Fruit fly (Drosophila melanogaster) whole organism, embryonic: ENCODE data around the gene CG34057.

Experiments used
- Adf1 ChIP-seq: fragments of 200-800 bp; sonication (Bioruptor generic); IDR thresholded peaks from 2 replicates; pipeline ENCODE4 v1.3.6; 2022; ENCODE audit warnings: missing biosample characterization, missing genetic modification characterization
- Atf-2 ChIP-seq: fragments of 200-800 bp; sonication (Bioruptor generic); optimal IDR thresholded peaks from 2 replicates; lab custom pipeline; 2016; ENCODE audit warnings: missing biosample characterization, missing genetic modification characterization
- B-H1 ChIP-seq: fragments of 200-800 bp; sonication (Bioruptor generic); IDR thresholded peaks from 3 replicates; pipeline ENCODE4 v1.3.6; 2022; ENCODE audit warnings: missing biosample characterization, missing genetic modification characterization
- CG11093 ChIP-seq: fragments of 200-800 bp; sonication (Bioruptor generic); IDR thresholded peaks from 3 replicates; pipeline ENCODE4 v1.3.6; 2022; ENCODE audit warnings: missing biosample characterization, missing genetic modification characterization
- CG11398 ChIP-seq: fragments of 200-800 bp; sonication (Bioruptor generic); optimal IDR thresholded peaks from 2 replicates; lab custom pipeline; 2016; ENCODE audit warnings: missing biosample characterization, missing genetic modification characterization
- CG12299 ChIP-seq: fragments of 200-800 bp; sonication (Bioruptor generic); optimal IDR thresholded peaks from 2 replicates; lab custom pipeline; 2018; ENCODE audit warnings: missing biosample characterization, mild to moderate bottlenecking, missing genetic modification characterization
- CG12391 ChIP-seq: fragments of 200-800 bp; sonication (Bioruptor generic); optimal IDR thresholded peaks from 3 replicates; lab custom pipeline; 2018; ENCODE audit warnings: missing biosample characterization, mild to moderate bottlenecking, missing genetic modification characterization, moderate library complexity
- CG17568 ChIP-seq: fragments of 200-800 bp; sonication (Bioruptor generic); optimal IDR thresholded peaks from 2 replicates; lab custom pipeline; 2018; ENCODE audit warnings: missing biosample characterization, mild to moderate bottlenecking, missing genetic modification characterization, moderate library complexity
- CG17612 ChIP-seq: fragments of 200-800 bp; sonication (Bioruptor generic); IDR thresholded peaks from 2 replicates; pipeline ENCODE4 v1.3.6; 2022; ENCODE audit warnings: missing biosample characterization, missing genetic modification characterization
- CG17912 ChIP-seq: fragments of 200-800 bp; sonication (Bioruptor generic); optimal IDR thresholded peaks from 2 replicates; lab custom pipeline; 2018; ENCODE audit warnings: missing biosample characterization, mild to moderate bottlenecking, missing genetic modification characterization
- CG30431 ChIP-seq: fragments of 200-800 bp; sonication (Bioruptor generic); optimal IDR thresholded peaks from 2 replicates; lab custom pipeline; 2017; ENCODE audit warnings: missing biosample characterization, missing genetic modification characterization
- CG32772 ChIP-seq: fragments of 200-800 bp; sonication (Bioruptor generic); IDR thresholded peaks from 2 replicates; pipeline ENCODE4 v1.3.6; 2022; ENCODE audit warnings: missing biosample characterization, missing genetic modification characterization
- CG33213 ChIP-seq: fragments of 200-800 bp; sonication (Bioruptor generic); optimal IDR thresholded peaks from 3 replicates; lab custom pipeline; 2016; ENCODE audit warnings: missing biosample characterization, missing genetic modification characterization
- CG3407 ChIP-seq: fragments of 200-800 bp; sonication (Bioruptor generic); optimal IDR thresholded peaks from 2 replicates; lab custom pipeline; 2018; ENCODE audit warnings: missing biosample characterization, mild to moderate bottlenecking, missing genetic modification characterization
- CG34376 ChIP-seq: fragments of 200-800 bp; sonication (Bioruptor generic); optimal IDR thresholded peaks from 2 replicates; lab custom pipeline; 2018; ENCODE audit warnings: missing biosample characterization, mild to moderate bottlenecking, missing genetic modification characterization
- CG34422 ChIP-seq: fragments of 200-800 bp; sonication (Bioruptor generic); IDR thresholded peaks from 3 replicates; pipeline ENCODE4 v1.3.6; 2022; ENCODE audit warnings: missing biosample characterization, missing genetic modification characterization
- CG4404 ChIP-seq: fragments of 200-800 bp; sonication (Bioruptor generic); IDR thresholded peaks from 2 replicates; pipeline ENCODE4 v1.3.6; 2022; ENCODE audit warnings: missing biosample characterization, missing genetic modification characterization
- CG5245 ChIP-seq: fragments of 200-800 bp; sonication (Bioruptor generic); optimal IDR thresholded peaks from 3 replicates; lab custom pipeline; 2016; ENCODE audit warnings: missing biosample characterization, missing genetic modification characterization
- CG6272 ChIP-seq: fragments of 200-800 bp; sonication (Bioruptor generic); IDR thresholded peaks from 2 replicates; pipeline ENCODE4 v1.3.6; 2022; ENCODE audit warnings: missing biosample characterization, missing genetic modification characterization
- CG7372 ChIP-seq: fragments of 200-800 bp; sonication (Bioruptor generic); IDR thresholded peaks from 2 replicates; pipeline ENCODE4 v1.3.6; 2022; ENCODE audit warnings: missing biosample characterization, missing genetic modification characterization
- CG7745 ChIP-seq: fragments of 200-800 bp; sonication (Bioruptor generic); optimal IDR thresholded peaks from 2 replicates; lab custom pipeline; 2018; ENCODE audit warnings: missing biosample characterization, mild to moderate bottlenecking, missing genetic modification characterization, moderate library complexity
- CG8359 ChIP-seq: fragments of 200-800 bp; sonication (Bioruptor generic); optimal IDR thresholded peaks from 2 replicates; lab custom pipeline; 2017; ENCODE audit warnings: missing biosample characterization, mild to moderate bottlenecking, missing genetic modification characterization, borderline replicate concordance
- Camta ChIP-seq: fragments of 200-800 bp; sonication (Bioruptor generic); optimal IDR thresholded peaks from 2 replicates; lab custom pipeline; 2016; ENCODE audit warnings: missing biosample characterization, missing genetic modification characterization
- Chrac-16 ChIP-seq: fragments of 200-800 bp; sonication (Bioruptor generic); optimal IDR thresholded peaks from 3 replicates; lab custom pipeline; 2016; ENCODE audit warnings: missing biosample characterization, missing genetic modification characterization
- Deaf1 ChIP-seq: fragments of 200-800 bp; optimal IDR thresholded peaks from 3 replicates; lab custom pipeline; 2019; ENCODE audit warnings: missing biosample characterization, mild to moderate bottlenecking, missing genetic modification characterization, moderate library complexity
- Drgx ChIP-seq: fragments of 200-800 bp; sonication (Bioruptor generic); IDR thresholded peaks from 2 replicates; pipeline ENCODE4 v1.3.6; 2022; ENCODE audit warnings: missing biosample characterization, missing genetic modification characterization
- ERR ChIP-seq: fragments of 200-800 bp; sonication (Bioruptor generic); optimal IDR thresholded peaks from 2 replicates; lab custom pipeline; 2016; ENCODE audit warnings: missing biosample characterization, missing genetic modification characterization
- Elba2 ChIP-seq: fragments of 200-800 bp; sonication (Bioruptor generic); optimal IDR thresholded peaks from 3 replicates; lab custom pipeline; 2016; ENCODE audit warnings: missing biosample characterization, missing genetic modification characterization
- HLH3B ChIP-seq: fragments of 200-800 bp; sonication (Bioruptor generic); IDR thresholded peaks from 2 replicates; pipeline ENCODE4 v1.3.6; 2022; ENCODE audit warnings: missing biosample characterization, missing genetic modification characterization
- NC2α ChIP-seq: fragments of 200-800 bp; sonication (Bioruptor generic); optimal IDR thresholded peaks from 2 replicates; lab custom pipeline; 2016; ENCODE audit warnings: missing biosample characterization, missing genetic modification characterization
- Nf-YC ChIP-seq: fragments of 200-800 bp; optimal IDR thresholded peaks from 3 replicates; lab custom pipeline; 2019; ENCODE audit warnings: missing biosample characterization, mild to moderate bottlenecking, missing genetic modification characterization, moderate library complexity
- Opbp ChIP-seq: fragments of 200-800 bp; sonication (Bioruptor generic); IDR thresholded peaks from 3 replicates; pipeline ENCODE4 v1.3.6; 2022; ENCODE audit warnings: missing biosample characterization, missing genetic modification characterization; ENCODE audit not compliant: partially characterized antibody
- Spps ChIP-seq: fragments of 200-800 bp; sonication (Bioruptor generic); optimal IDR thresholded peaks from 2 replicates; lab custom pipeline; 2018; ENCODE audit warnings: missing biosample characterization, mild to moderate bottlenecking, missing genetic modification characterization
- TFAM ChIP-seq: fragments of 200-800 bp; sonication (Bioruptor generic); optimal IDR thresholded peaks from 2 replicates; lab custom pipeline; 2017; ENCODE audit warnings: missing biosample characterization, missing genetic modification characterization, inconsistent platforms
- Trl ChIP-seq, 3 experiments: fragments of >200 bp in 2 of 3; fragments of 200-800 bp in 1 of 3; sonication (Bioruptor generic) in 1 of 3; optimal IDR thresholded peaks; 2 replicates in 1 of 3; 3 replicates in 2 of 3; lab custom pipeline; 2016 to 2017; ENCODE audit warnings: missing biosample characterization in 1 of 3, missing genetic modification characterization in 1 of 3
- bbx ChIP-seq: fragments of 200-800 bp; sonication (Bioruptor generic); IDR thresholded peaks from 2 replicates; pipeline ENCODE4 v1.3.6; 2022; ENCODE audit warnings: missing biosample characterization, missing genetic modification characterization; ENCODE audit not compliant: partially characterized antibody
- chif ChIP-seq, 2 experiments: fragments of 200-800 bp; sonication (Bioruptor generic); optimal IDR thresholded peaks; 3 replicates each; lab custom pipeline; 2016; ENCODE audit warnings: missing biosample characterization in 2 of 2, missing genetic modification characterization in 2 of 2
- danr ChIP-seq: fragments of 200-800 bp; sonication (Bioruptor generic); IDR thresholded peaks from 2 replicates; pipeline ENCODE4 v1.3.6; 2022; ENCODE audit warnings: missing biosample characterization, missing genetic modification characterization
- disco-r ChIP-seq: fragments of 200-800 bp; sonication (Bioruptor generic); optimal IDR thresholded peaks from 2 replicates; lab custom pipeline; 2016; ENCODE audit warnings: missing biosample characterization, missing genetic modification characterization
- dysf ChIP-seq: fragments of 200-800 bp; sonication (Bioruptor generic); IDR thresholded peaks from 3 replicates; pipeline ENCODE4 v1.3.6; 2022; ENCODE audit warnings: missing biosample characterization, missing genetic modification characterization
- exex ChIP-seq: fragments of 200-800 bp; sonication (Bioruptor generic); optimal IDR thresholded peaks from 4 replicates; lab custom pipeline; 2018; ENCODE audit warnings: missing biosample characterization, mild to moderate bottlenecking, missing genetic modification characterization, moderate library complexity
- fd64A ChIP-seq: fragments of 200-800 bp; sonication (Bioruptor generic); optimal IDR thresholded peaks from 3 replicates; lab custom pipeline; 2018; ENCODE audit warnings: missing biosample characterization, mild to moderate bottlenecking, missing genetic modification characterization
- hth ChIP-seq: fragments of >200 bp; optimal IDR thresholded peaks from 2 replicates; lab custom pipeline; 2017; ENCODE audit warnings: inconsistent platforms
- klu ChIP-seq: fragments of 200-800 bp; sonication (Bioruptor generic); IDR thresholded peaks from 2 replicates; pipeline ENCODE4 v1.3.6; 2022; ENCODE audit warnings: missing biosample characterization, missing genetic modification characterization
- kni ChIP-seq: fragments of 200-800 bp; sonication (Bioruptor generic); optimal IDR thresholded peaks from 3 replicates; lab custom pipeline; 2017; ENCODE audit warnings: mild to moderate bottlenecking, missing biosample characterization, missing genetic modification reagents, missing genetic modification characterization
- nmo ChIP-seq: fragments of 200-800 bp; sonication (Bioruptor generic); optimal IDR thresholded peaks from 2 replicates; lab custom pipeline; 2018; ENCODE audit warnings: missing biosample characterization, mild to moderate bottlenecking, missing genetic modification characterization, moderate library complexity
- nom ChIP-seq: fragments of 200-800 bp; sonication (Bioruptor generic); optimal IDR thresholded peaks from 2 replicates; lab custom pipeline; 2017; ENCODE audit warnings: missing biosample characterization, missing genetic modification characterization, mild to moderate bottlenecking, moderate library complexity, missing genetic modification reagents
- otp ChIP-seq: fragments of 200-800 bp; sonication (Bioruptor generic); IDR thresholded peaks from 3 replicates; pipeline ENCODE4, ENCODE4 v1.3.6; 2022; ENCODE audit warnings: missing biosample characterization, missing genetic modification characterization
- phol ChIP-seq: fragments of 200-800 bp; sonication (Bioruptor generic); optimal IDR thresholded peaks from 3 replicates; lab custom pipeline; 2018; ENCODE audit warnings: missing biosample characterization, mild to moderate bottlenecking, missing genetic modification characterization, moderate library complexity
- seq ChIP-seq: fragments of 200-800 bp; sonication (Bioruptor generic); IDR thresholded peaks from 2 replicates; pipeline ENCODE4 v1.3.6; 2022; ENCODE audit warnings: missing biosample characterization, missing genetic modification characterization
- tap ChIP-seq: fragments of 200-800 bp; optimal IDR thresholded peaks from 3 replicates; lab custom pipeline; 2019; ENCODE audit warnings: missing biosample characterization, mild to moderate bottlenecking, missing genetic modification characterization, moderate library complexity

CG34057 gene

dm6 chr3L:851061-851460 is 46.1 kb upstream of the CG34057 start, which contains the start of gene Dci (continued):
- TF ChIP-seq bbx (GFP tag; lab: Robert Waterston, UW) (peak; percentile 63), Elba2 (GFP tag; lab: Kevin White, UChicago) (peak; percentile 26), CG12299 (tag; lab: Kevin White, UChicago) (no peak), CG34422 (GFP tag; lab: Robert Waterston, UW) (peak; percentile 91), phol (peak; percentile 66), danr (GFP tag; lab: Robert Waterston, UW) (peak; percentile 59; the same call in 1 of the 2 replicates), CG33213 (peak; percentile 55), kni (GFP tag; lab: Kevin White, UChicago) (no peak), nom (GFP tag; lab: Kevin White, UChicago) (no peak), disco-r (GFP tag; lab: Kevin White, UChicago) (no peak), fd64A (GFP tag; lab: Kevin White, UChicago) (no peak), CG3407 (GFP tag; lab: Kevin White, UChicago) (peak; percentile 29), CG17912 (GFP tag; lab: Kevin White, UChicago) (no peak), Nf-YC (tag; lab: Kevin White, UChicago) (no peak), klu (peak; percentile 37; the same call in 1 of the 2 replicates), CG17568 (GFP tag; lab: Kevin White, UChicago) (no peak), CG34376 (GFP tag; lab: Kevin White, UChicago) (no peak), chif (GFP tag; optimal IDR thresholded peaks at IDR 0.05; lab: Kevin White, UChicago) (peak; percentile 72 to 73), ERR (peak; percentile 39), exex (tag; lab: Kevin White, UChicago) (no peak), hth (lab: Kevin White, UChicago) (no peak), seq (peak; percentile 57), NC2α (GFP tag; lab: Kevin White, UChicago) (no peak), HLH3B (GFP tag; lab: Robert Waterston, UW) (peak; percentile 59; the same call in 1 of the 2 replicates), CG11398 (peak; percentile 41), Drgx (GFP tag; lab: Robert Waterston, UW) (no peak), Deaf1 (no peak), CG8359 (GFP tag; lab: Kevin White, UChicago) (no peak), CG7372 (GFP tag; lab: Robert Waterston, UW) (peak; percentile 61), Atf-2 (GFP tag; lab: Kevin White, UChicago) (peak; percentile 39), Camta (peak; percentile 73), Adf1 (GFP tag; lab: Robert Waterston, UW) (peak; percentile 60), tap (tag; lab: Kevin White, UChicago) (no peak), CG30431 (GFP tag; lab: Kevin White, UChicago) (peak; percentile 49), CG17612 (no peak), CG4404 (no peak), dysf (peak; percentile 59), Trl (optimal IDR thresholded peaks at IDR 0.05; lab: Kevin White, UChicago) (no peak), Trl (GFP tag; optimal IDR thresholded peaks at IDR 0.05; lab: Kevin White, UChicago) (peak; percentile 73), CG12391 (tag; lab: Kevin White, UChicago) (peak; percentile 83), Opbp (GFP tag; lab: Robert Waterston, UW) (peak; percentile 75; the same call in 2 of the 3 replicates), CG5245 (GFP tag; lab: Kevin White, UChicago) (no peak), B-H1 (GFP tag; lab: Robert Waterston, UW) (peak; percentile 49; the same call in 2 of the 3 replicates), Spps (tag; lab: Kevin White, UChicago) (no peak), otp (GFP tag; lab: Robert Waterston, UW) (peak; percentile 48; the same call in 1 of the 3 replicates), Chrac-16 (GFP tag; lab: Kevin White, UChicago) (peak; percentile 81), CG11093 (GFP tag; lab: Robert Waterston, UW) (peak; percentile 69; the same call in 2 of the 3 replicates), CG7745 (tag; lab: Kevin White, UChicago) (no peak), TFAM (GFP tag; lab: Kevin White, UChicago) (no peak), CG6272 (GFP tag; lab: Robert Waterston, UW) (peak; percentile 62), nmo (peak; percentile 74), CG32772 (GFP tag; lab: Robert Waterston, UW) (peak; percentile 59)
